Worm (Caenorhabditis elegans): Measurements from ENCODE around the gene pah-1.

- no peak for TF ChIP-seq zip-8 (tag; optimal IDR thresholded peaks at IDR 0.05)
- no peak for TF ChIP-seq unc-120 (tag; optimal IDR thresholded peaks at IDR 0.05; ENCODE audit: poor library complexity, severe bottlenecking)
- TF ChIP-seq unc-62 (GFP tag; optimal IDR thresholded peaks at IDR 0.05): no peak
- no peak for TF ChIP-seq snpc-4 (tag; optimal IDR thresholded peaks at IDR 0.05)
- no peak for TF ChIP-seq blmp-1 (tag; optimal IDR thresholded peaks at IDR 0.05)
- TF ChIP-seq elt-3 (tag; optimal IDR thresholded peaks at IDR 0.05): no peak
- no peak for TF ChIP-seq nhr-12 (tag; optimal IDR thresholded peaks at IDR 0.05)
- TF ChIP-seq lsy-2 (tag; optimal IDR thresholded peaks at IDR 0.05): no peak
- TF ChIP-seq nhr-28 (tag; optimal IDR thresholded peaks at IDR 0.05): no peak
- no peak for TF ChIP-seq M03D4.4 (tag; optimal IDR thresholded peaks at IDR 0.05)
- no peak for TF ChIP-seq ztf-11 (tag; optimal IDR thresholded peaks at IDR 0.05)
- no peak for TF ChIP-seq pha-4 (tag; optimal IDR thresholded peaks at IDR 0.05)
- TF ChIP-seq sem-2 (GFP tag; optimal IDR thresholded peaks at IDR 0.05): no peak
- TF ChIP-seq tbx-8 (GFP tag; optimal IDR thresholded peaks at IDR 0.05): no peak
These were observed 22.0 kb upstream of the pah-1 start for ce11 chrII:8788752-8789151.
